Worm (Caenorhabditis elegans): Measurements from ENCODE around the gene inx-18.

DNA sequence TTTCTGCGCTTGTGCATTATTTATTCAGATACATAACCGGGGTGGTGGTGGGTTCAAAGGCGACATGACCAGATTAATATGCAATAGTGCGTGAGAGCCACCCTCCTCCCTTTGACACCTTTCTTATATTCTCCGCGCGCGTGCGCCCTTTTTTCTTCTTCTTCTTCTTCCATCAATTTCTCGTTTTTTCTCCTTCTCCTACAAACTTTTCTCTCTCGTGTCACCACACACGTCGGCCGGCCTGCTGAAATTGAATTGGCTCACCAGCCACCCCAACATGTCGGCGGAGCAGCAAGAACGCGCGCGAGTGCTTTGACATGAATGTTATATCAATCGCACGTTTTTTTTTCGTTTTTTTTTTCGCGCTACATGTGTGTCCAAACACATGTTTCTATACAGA, 53.4 kb downstream of the inx-18 start:
- TF ChIP-seq pag-3 (tag; optimal IDR thresholded peaks at IDR 0.05; ENCODE audit: borderline replicate concordance, insufficient read depth) (no peak), ceh-8 (GFP tag; optimal IDR thresholded peaks at IDR 0.05) (no peak), nhr-28 (tag; optimal IDR thresholded peaks at IDR 0.05) (no peak)
